Worm (Caenorhabditis elegans) whole organism, L4/young adult: ENCODE data around the gene nspc-5.

Experiments
- W03F9.2 ChIP-seq: fragments of 150-350 bp; optimal IDR thresholded peaks from 2 replicates; lab custom pipeline; 2014; ENCODE audit warnings: missing biosample characterization, missing genetic modification characterization
- dao-5 ChIP-seq: sonication (generic microtip); optimal IDR thresholded peaks from 2 replicates; lab custom pipeline; 2016; ENCODE audit warnings: missing genotype, missing genetic modification characterization, moderate library complexity, missing compliant biosample characterization
- him-1 ChIP-seq: sonication (generic microtip); optimal IDR thresholded peaks from 2 replicates; lab custom pipeline; 2016; ENCODE audit warnings: missing genotype, missing genetic modification reagents, missing genetic modification characterization, missing compliant biosample characterization

- TF ChIP-seq dao-5 (no peak), W03F9.2 (no peak), him-1 (no peak)
Measured at ce11 chrX:8492750-8493149, 45.8 kb upstream of the nspc-5 start.
